Worm (Caenorhabditis elegans) whole organism, late embryonic: ENCODE measurements around the gene F35H12.5.
A peak's percentile ranks its signal among the peaks of the same experiment; 100 is the strongest.

Source experiments
- C08G9.2 ChIP-seq: sonication (generic microtip); optimal IDR thresholded peaks from 2 replicates; lab custom pipeline; 2016; ENCODE audit warnings: mild to moderate bottlenecking, missing genetic modification characterization, moderate library complexity, missing compliant biosample characterization
- C38D4.7 ChIP-seq: fragments of 200-800 bp; sonication (Bioruptor generic); optimal IDR thresholded peaks from 2 replicates; lab custom pipeline; 2018; ENCODE audit warnings: mild to moderate bottlenecking, missing genetic modification characterization, moderate library complexity, missing compliant biosample characterization
- F13H6.1 ChIP-seq: sonication (generic microtip); optimal IDR thresholded peaks from 2 replicates; lab custom pipeline; 2016; ENCODE audit warnings: missing genetic modification characterization, missing compliant biosample characterization
- ceh-18 ChIP-seq: sonication (generic microtip); optimal IDR thresholded peaks from 2 replicates; lab custom pipeline; 2016; ENCODE audit warnings: missing genetic modification characterization, missing compliant biosample characterization
- ceh-19 ChIP-seq: fragments of 200-800 bp; sonication (Bioruptor generic); optimal IDR thresholded peaks from 2 replicates; lab custom pipeline; 2018; ENCODE audit warnings: mild to moderate bottlenecking, missing genetic modification characterization, missing compliant biosample characterization
- ceh-2 ChIP-seq: sonication (generic microtip); optimal IDR thresholded peaks from 2 replicates; lab custom pipeline; 2016; ENCODE audit warnings: missing genotype, missing genetic modification characterization, missing compliant biosample characterization
- ceh-22 ChIP-seq: sonication (generic microtip); optimal IDR thresholded peaks from 2 replicates; lab custom pipeline; 2017; ENCODE audit warnings: missing biosample characterization, missing genetic modification characterization
- ceh-34 ChIP-seq: sonication (generic microtip); optimal IDR thresholded peaks from 2 replicates; lab custom pipeline; 2016; ENCODE audit warnings: mild to moderate bottlenecking, missing genetic modification characterization, missing compliant biosample characterization
- ceh-48 ChIP-seq: sonication (generic microtip); optimal IDR thresholded peaks from 2 replicates; lab custom pipeline; 2016; ENCODE audit warnings: missing genetic modification characterization, inconsistent platforms, missing compliant biosample characterization
- ceh-9 ChIP-seq: sonication (generic microtip); optimal IDR thresholded peaks from 2 replicates; lab custom pipeline; 2016; ENCODE audit warnings: mild to moderate bottlenecking, missing genetic modification characterization, inconsistent platforms, missing compliant biosample characterization
- che-1 ChIP-seq: sonication (generic microtip); optimal IDR thresholded peaks from 2 replicates; lab custom pipeline; 2016; ENCODE audit warnings: mild to moderate bottlenecking, missing genetic modification characterization, missing compliant biosample characterization
- dmd-4 ChIP-seq: sonication (generic microtip); optimal IDR thresholded peaks from 2 replicates; lab custom pipeline; 2016; ENCODE audit warnings: borderline replicate concordance, missing genetic modification characterization, missing compliant biosample characterization
- elt-2 ChIP-seq: sonication (generic microtip); optimal IDR thresholded peaks from 2 replicates; lab custom pipeline; 2016; ENCODE audit warnings: missing genetic modification reagents, missing genetic modification characterization, missing compliant biosample characterization
- elt-4 ChIP-seq: sonication (generic microtip); optimal IDR thresholded peaks from 2 replicates; lab custom pipeline; 2016; ENCODE audit warnings: missing genetic modification characterization, missing compliant biosample characterization
- ets-4 ChIP-seq: sonication (generic microtip); optimal IDR thresholded peaks from 2 replicates; lab custom pipeline; 2016; ENCODE audit warnings: missing genetic modification characterization, missing compliant biosample characterization
- fax-1 ChIP-seq: sonication (generic microtip); optimal IDR thresholded peaks from 2 replicates; lab custom pipeline; 2016; ENCODE audit warnings: missing genotype, missing genetic modification characterization, missing compliant biosample characterization
- fkh-6 ChIP-seq: sonication (generic microtip); optimal IDR thresholded peaks from 2 replicates; lab custom pipeline; 2016; ENCODE audit warnings: missing genetic modification characterization, missing compliant biosample characterization
- gmeb-2 ChIP-seq: sonication (generic microtip); optimal IDR thresholded peaks from 2 replicates; lab custom pipeline; 2016; ENCODE audit warnings: missing genetic modification characterization, inconsistent platforms, missing compliant biosample characterization
- hlh-8 ChIP-seq: sonication (generic microtip); optimal IDR thresholded peaks from 2 replicates; lab custom pipeline; 2016; ENCODE audit warnings: missing genotype, missing genetic modification characterization, missing compliant biosample characterization
- nfya-1 ChIP-seq: sonication (generic microtip); optimal IDR thresholded peaks from 2 replicates; lab custom pipeline; 2017; ENCODE audit warnings: missing genetic modification characterization, mild to moderate bottlenecking, missing compliant biosample characterization, antibody characterized with exemption, moderate library complexity
- pag-3 ChIP-seq: sonication (generic microtip); optimal IDR thresholded peaks from 2 replicates; lab custom pipeline; 2016; ENCODE audit warnings: missing compliant biosample characterization, missing genetic modification characterization, borderline replicate concordance
- pha-4 ChIP-seq: fragments of 150-350 bp; optimal IDR thresholded peaks from 2 replicates; lab custom pipeline; 2018; ENCODE audit warnings: missing biosample characterization, missing genetic modification reagents, missing genetic modification characterization
- ref-2 ChIP-seq: sonication (generic microtip); optimal IDR thresholded peaks from 2 replicates; lab custom pipeline; 2016; ENCODE audit warnings: missing genetic modification characterization, missing compliant biosample characterization
- tbx-2 ChIP-seq: sonication (generic microtip); optimal IDR thresholded peaks from 2 replicates; lab custom pipeline; 2016; ENCODE audit warnings: missing genetic modification characterization, missing compliant biosample characterization
- tbx-7 ChIP-seq: sonication (generic microtip); optimal IDR thresholded peaks from 2 replicates; lab custom pipeline; 2016; ENCODE audit warnings: missing genotype, missing genetic modification characterization, missing compliant biosample characterization
- ttx-3 ChIP-seq: sonication (generic microtip); optimal IDR thresholded peaks from 2 replicates; lab custom pipeline; 2016; ENCODE audit warnings: missing genetic modification reagents, missing genetic modification characterization, missing compliant biosample characterization
- unc-42 ChIP-seq: sonication (generic microtip); optimal IDR thresholded peaks from 2 replicates; lab custom pipeline; 2016; ENCODE audit warnings: missing genotype, missing genetic modification characterization, missing compliant biosample characterization
- unc-55 ChIP-seq: sonication (generic microtip); optimal IDR thresholded peaks from 2 replicates; lab custom pipeline; 2017; ENCODE audit warnings: missing biosample characterization, missing genetic modification reagents, missing genetic modification characterization

F35H12.5 gene

DNA sequence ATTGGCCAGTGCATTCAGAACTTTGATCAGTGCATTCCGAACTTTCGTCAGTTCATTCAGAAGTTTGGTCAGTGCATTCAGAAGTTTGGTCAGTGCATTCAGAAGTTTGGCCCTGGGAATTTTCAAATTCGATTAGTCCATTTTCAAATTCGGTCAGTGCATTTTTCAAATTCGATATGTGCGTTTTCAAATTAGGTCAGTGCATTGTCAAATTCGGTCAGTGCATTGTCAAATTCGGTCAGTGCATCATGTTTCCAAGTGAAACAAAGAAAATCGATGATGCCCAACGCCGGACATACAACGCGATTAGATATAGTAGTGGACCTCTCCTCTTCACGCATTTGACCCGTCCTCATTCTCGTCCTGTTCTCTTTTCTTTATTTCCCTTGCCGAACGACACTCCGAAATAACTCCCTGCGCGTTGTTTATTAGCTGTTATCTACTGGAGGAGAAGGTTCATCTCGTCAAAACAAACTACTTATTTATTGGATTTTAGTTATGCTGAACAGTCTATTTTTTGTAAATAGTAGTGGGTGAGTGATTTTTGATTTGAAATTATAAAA, 36.4 kb downstream of the F35H12.5 start, which contains the start of gene apm-3:
apm-3 (plus strand) TSS at position 477 of the 563 bp plus-strand sequence.
- no peak for TF ChIP-seq hlh-8 (tag; lab: Kevin White, UChicago)
- no peak for TF ChIP-seq elt-4 (tag; lab: Kevin White, UChicago)
- TF ChIP-seq tbx-2 = peak; percentile 34
- peak; percentile 40 for TF ChIP-seq elt-2
- TF ChIP-seq C08G9.2 (tag; lab: Kevin White, UChicago) = no peak
- peak; percentile 68 for TF ChIP-seq unc-42
- TF ChIP-seq ref-2 (tag; lab: Kevin White, UChicago) = peak; percentile 10
- peak; percentile 52 for TF ChIP-seq nfya-1 (tag; lab: Kevin White, UChicago)
- peak; percentile 41 for TF ChIP-seq ceh-48 (tag; lab: Kevin White, UChicago)
- TF ChIP-seq ttx-3 (tag; lab: Kevin White, UChicago) = no peak

ce11 chrX:957581-957980, 39.4 kb downstream of the F35H12.5 start, which contains the start of gene chil-10:
TSS of gene chil-10 (plus strand) at chrX:957881.
- no peak for TF ChIP-seq ceh-48 (tag; lab: Kevin White, UChicago)
- no peak for TF ChIP-seq ceh-9 (tag; lab: Kevin White, UChicago)
- TF ChIP-seq ceh-22 = no peak
- TF ChIP-seq ceh-34 (tag; lab: Kevin White, UChicago) = no peak
- TF ChIP-seq tbx-7 (tag; lab: Kevin White, UChicago) = no peak
- TF ChIP-seq nfya-1 (tag; lab: Kevin White, UChicago) = no peak
- TF ChIP-seq pag-3 (tag; lab: Kevin White, UChicago) = no peak

DNA sequence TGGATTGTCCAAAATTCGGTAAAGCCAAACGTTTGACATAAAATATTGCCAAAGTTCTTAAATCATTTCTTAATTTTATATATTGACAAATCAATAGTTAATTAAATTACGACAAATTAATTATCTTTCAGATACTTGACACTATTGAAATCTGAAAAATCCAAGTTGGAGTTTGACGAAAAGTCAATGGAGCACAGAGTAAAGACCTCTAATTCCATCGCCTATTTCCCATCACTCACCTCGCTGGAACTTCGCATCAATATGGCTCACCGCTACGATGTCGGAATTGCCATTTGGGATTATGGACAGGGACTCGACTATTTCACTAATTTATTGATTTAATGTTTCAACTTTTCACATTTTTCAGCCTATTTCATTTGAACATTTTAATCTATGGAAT, 41.9 kb downstream of the F35H12.5 start:
- TF ChIP-seq ets-4 (tag; lab: Kevin White, UChicago) = no peak
- no peak for TF ChIP-seq tbx-7 (tag; lab: Kevin White, UChicago)
- no peak for TF ChIP-seq C38D4.7 (GFP tag; lab: Kevin White, UChicago)
- TF ChIP-seq gmeb-2 = no peak
- TF ChIP-seq ceh-2 (tag; lab: Kevin White, UChicago) = no peak
- no peak for TF ChIP-seq F13H6.1
- no peak for TF ChIP-seq fax-1 (tag; lab: Kevin White, UChicago)
- TF ChIP-seq dmd-4 (tag; lab: Kevin White, UChicago) = no peak
- no peak for TF ChIP-seq che-1 (tag; lab: Kevin White, UChicago)
- TF ChIP-seq ceh-19 = no peak
- TF ChIP-seq fkh-6 (tag; lab: Kevin White, UChicago) = no peak
- TF ChIP-seq pha-4 (tag; lab: Kevin White, UChicago) = no peak
- TF ChIP-seq unc-55 (GFP tag; lab: Kevin White, UChicago) = no peak
- no peak for TF ChIP-seq elt-4 (tag; lab: Kevin White, UChicago)
- TF ChIP-seq, all 69 proteins: peak for 0

DNA sequence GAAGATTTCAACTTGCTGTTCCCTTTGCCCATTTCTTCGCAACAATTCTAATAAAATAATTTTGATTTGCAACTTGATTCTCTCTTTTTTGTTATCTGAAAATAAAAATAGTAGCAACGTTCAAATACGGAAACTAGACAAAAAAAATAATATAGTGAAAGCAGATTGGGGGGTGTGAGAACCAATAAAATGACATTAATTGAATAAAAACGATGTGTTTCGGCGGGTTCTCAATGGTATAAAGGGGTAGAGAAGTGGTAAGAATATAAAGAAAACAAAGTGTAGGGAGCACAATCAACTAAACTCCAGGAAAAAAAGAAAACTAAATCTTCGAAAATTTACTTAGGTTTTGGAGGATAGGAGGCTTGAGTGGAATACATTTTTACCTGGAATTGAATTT, 45.0 kb downstream of the F35H12.5 start, which contains the start of gene ncs-1:
ncs-1 (minus strand) TSS at position 101 of the 400 bp plus-strand sequence.
- TF ChIP-seq ceh-18 (tag; lab: Kevin White, UChicago) = no peak
- no peak for TF ChIP-seq F13H6.1
- no peak for TF ChIP-seq C38D4.7 (GFP tag; lab: Kevin White, UChicago)
